Fruit fly (Drosophila melanogaster) whole organism, embryonic: ENCODE data around the gene CG14507.

Experiments used
- Antp ChIP-seq: fragments of 200-800 bp; sonication (Bioruptor generic); optimal IDR thresholded peaks from 3 replicates; lab custom pipeline; 2016; ENCODE audit warnings: missing biosample characterization, missing genetic modification characterization
- Atf6 ChIP-seq: fragments of 200-800 bp; sonication (Bioruptor generic); IDR thresholded peaks from 2 replicates; pipeline ENCODE4 v1.3.6; 2022; ENCODE audit warnings: missing biosample characterization, missing genetic modification characterization
- Bgb ChIP-seq: fragments of 200-800 bp; sonication (Bioruptor generic); IDR thresholded peaks from 2 replicates; pipeline ENCODE4 v1.3.6; 2022; ENCODE audit warnings: missing biosample characterization, missing genetic modification characterization; ENCODE audit not compliant: partially characterized antibody
- CG10267 ChIP-seq: fragments of 200-800 bp; sonication (Bioruptor generic); optimal IDR thresholded peaks from 2 replicates; lab custom pipeline; 2018; ENCODE audit warnings: missing biosample characterization, mild to moderate bottlenecking, missing genetic modification characterization, moderate library complexity
- CG10565 ChIP-seq: fragments of 200-800 bp; sonication (Bioruptor generic); optimal IDR thresholded peaks from 3 replicates; lab custom pipeline; 2016; ENCODE audit warnings: missing biosample characterization, mild to moderate bottlenecking, missing genetic modification characterization
- CG10979 ChIP-seq: fragments of 200-800 bp; sonication (Bioruptor generic); optimal IDR thresholded peaks from 2 replicates; lab custom pipeline; 2018; ENCODE audit warnings: missing biosample characterization, mild to moderate bottlenecking, missing genetic modification characterization, moderate library complexity
- CG13123 ChIP-seq: fragments of 200-800 bp; sonication (Bioruptor generic); optimal IDR thresholded peaks from 2 replicates; lab custom pipeline; 2016; ENCODE audit warnings: missing biosample characterization, missing genetic modification characterization
- CG13424 ChIP-seq: fragments of 200-800 bp; sonication (Bioruptor generic); optimal IDR thresholded peaks from 2 replicates; lab custom pipeline; 2019; ENCODE audit warnings: missing biosample characterization, mild to moderate bottlenecking, missing genetic modification characterization, moderate library complexity
- CG14014 ChIP-seq: fragments of 200-800 bp; sonication (Bioruptor generic); IDR thresholded peaks from 2 replicates; pipeline ENCODE4 v1.3.6; 2022; ENCODE audit warnings: missing biosample characterization, missing genetic modification characterization
- CG16813 ChIP-seq: fragments of 200-800 bp; sonication (Bioruptor generic); IDR thresholded peaks from 3 replicates; pipeline ENCODE4 v1.3.6; 2022; ENCODE audit warnings: missing biosample characterization, missing genetic modification characterization; ENCODE audit not compliant: partially characterized antibody
- CG31388 ChIP-seq: fragments of 200-800 bp; sonication (Bioruptor generic); optimal IDR thresholded peaks from 2 replicates; lab custom pipeline; 2016; ENCODE audit warnings: missing biosample characterization, missing genetic modification characterization
- CG3163 ChIP-seq: fragments of 200-800 bp; sonication (Bioruptor generic); optimal IDR thresholded peaks from 3 replicates; lab custom pipeline; 2016; ENCODE audit warnings: missing biosample characterization, missing genetic modification characterization
- CG34422 ChIP-seq: fragments of 200-800 bp; sonication (Bioruptor generic); IDR thresholded peaks from 3 replicates; pipeline ENCODE4 v1.3.6; 2022; ENCODE audit warnings: missing biosample characterization, missing genetic modification characterization
- CG3847 ChIP-seq: fragments of 200-800 bp; sonication (Bioruptor generic); IDR thresholded peaks from 2 replicates; pipeline ENCODE4 v1.3.6; 2022; ENCODE audit warnings: missing biosample characterization, missing genetic modification characterization
- CG4404 ChIP-seq: fragments of 200-800 bp; sonication (Bioruptor generic); IDR thresholded peaks from 2 replicates; pipeline ENCODE4 v1.3.6; 2022; ENCODE audit warnings: missing biosample characterization, missing genetic modification characterization
- CG4424 ChIP-seq: fragments of 200-800 bp; sonication (Bioruptor generic); optimal IDR thresholded peaks from 3 replicates; lab custom pipeline; 2016; ENCODE audit warnings: missing biosample characterization, missing genetic modification characterization
- CG6813 ChIP-seq: fragments of 200-800 bp; sonication (Bioruptor generic); optimal IDR thresholded peaks from 2 replicates; lab custom pipeline; 2017; ENCODE audit warnings: missing biosample characterization, missing genetic modification characterization, mild to moderate bottlenecking, moderate library complexity, missing genetic modification reagents
- CG7963 ChIP-seq: fragments of 200-800 bp; sonication (Bioruptor generic); IDR thresholded peaks from 3 replicates; pipeline ENCODE4 v1.3.6; 2022; ENCODE audit warnings: missing biosample characterization, missing genetic modification characterization; ENCODE audit not compliant: partially characterized antibody
- CG7987 ChIP-seq: fragments of 200-800 bp; sonication (Bioruptor generic); optimal IDR thresholded peaks from 2 replicates; lab custom pipeline; 2018; ENCODE audit warnings: missing biosample characterization, mild to moderate bottlenecking, missing genetic modification characterization, moderate library complexity
- Camta ChIP-seq: fragments of 200-800 bp; sonication (Bioruptor generic); optimal IDR thresholded peaks from 2 replicates; lab custom pipeline; 2016; ENCODE audit warnings: missing biosample characterization, missing genetic modification characterization
- D19A ChIP-seq: fragments of 200-800 bp; optimal IDR thresholded peaks from 3 replicates; lab custom pipeline; 2019; ENCODE audit warnings: missing biosample characterization, mild to moderate bottlenecking, missing genetic modification characterization, moderate library complexity
- Doc3 ChIP-seq: fragments of 200-800 bp; sonication (Bioruptor generic); IDR thresholded peaks from 3 replicates; pipeline ENCODE4 v1.3.6; 2022; ENCODE audit warnings: missing biosample characterization, missing genetic modification characterization; ENCODE audit not compliant: partially characterized antibody
- HLH3B ChIP-seq: fragments of 200-800 bp; sonication (Bioruptor generic); IDR thresholded peaks from 2 replicates; pipeline ENCODE4 v1.3.6; 2022; ENCODE audit warnings: missing biosample characterization, missing genetic modification characterization
- Hr51 ChIP-seq, 2 experiments: fragments of 200-800 bp; sonication (Bioruptor generic); optimal IDR thresholded peaks; 2 replicates in 1 of 2; 3 replicates in 1 of 2; lab custom pipeline; 2016 to 2018; ENCODE audit warnings: missing biosample characterization in 2 of 2, missing genetic modification characterization in 2 of 2, mild to moderate bottlenecking in 1 of 2, moderate library complexity in 1 of 2
- Lhr ChIP-seq: fragments of 200-800 bp; sonication (Bioruptor generic); optimal IDR thresholded peaks from 3 replicates; lab custom pipeline; 2017; ENCODE audit warnings: mild to moderate bottlenecking, missing biosample characterization, missing genetic modification reagents, missing genetic modification characterization
- MBD-R2 ChIP-seq: fragments of 200-800 bp; sonication (Bioruptor generic); IDR thresholded peaks from 2 replicates; pipeline ENCODE4 v1.3.6; 2022; ENCODE audit warnings: missing biosample characterization, missing genetic modification characterization
- MTF-1 ChIP-seq: fragments of 200-800 bp; sonication (Bioruptor generic); optimal IDR thresholded peaks from 2 replicates; lab custom pipeline; 2018; ENCODE audit warnings: missing biosample characterization, mild to moderate bottlenecking, missing genetic modification characterization, borderline replicate concordance
- Opbp ChIP-seq: fragments of 200-800 bp; sonication (Bioruptor generic); IDR thresholded peaks from 3 replicates; pipeline ENCODE4 v1.3.6; 2022; ENCODE audit warnings: missing biosample characterization, missing genetic modification characterization; ENCODE audit not compliant: partially characterized antibody
- Optix ChIP-seq: fragments of 200-800 bp; sonication (Bioruptor generic); IDR thresholded peaks from 3 replicates; pipeline ENCODE4 v1.3.6; 2022; ENCODE audit warnings: missing biosample characterization, missing genetic modification characterization
- Rfx ChIP-seq: fragments of 200-800 bp; sonication (Bioruptor generic); IDR thresholded peaks from 2 replicates; pipeline ENCODE4 v1.3.6; 2022; ENCODE audit warnings: missing biosample characterization, missing genetic modification characterization
- Scr ChIP-seq: fragments of 200-800 bp; sonication (Bioruptor generic); IDR thresholded peaks from 2 replicates; pipeline ENCODE4 v1.3.6; 2022; ENCODE audit warnings: missing biosample characterization, missing genetic modification characterization; ENCODE audit not compliant: partially characterized antibody
- Vsx1 ChIP-seq: fragments of 200-800 bp; sonication (Bioruptor generic); optimal IDR thresholded peaks from 2 replicates; lab custom pipeline; 2017; ENCODE audit warnings: missing biosample characterization, mild to moderate bottlenecking, missing genetic modification characterization, missing genetic modification reagents
- ato ChIP-seq: fragments of 200-800 bp; sonication (Bioruptor generic); IDR thresholded peaks from 2 replicates; pipeline ENCODE4 v1.3.6; 2022; ENCODE audit warnings: missing biosample characterization, missing genetic modification characterization; ENCODE audit not compliant: partially characterized antibody
- bowl ChIP-seq: fragments of 200-800 bp; sonication (Bioruptor generic); IDR thresholded peaks from 2 replicates; pipeline ENCODE4 v1.3.6; 2022; ENCODE audit warnings: missing biosample characterization, missing genetic modification characterization
- cad ChIP-seq: fragments of >200 bp; optimal IDR thresholded peaks from 2 replicates; lab custom pipeline; 2017; ENCODE audit warnings: missing biosample characterization, missing genetic modification characterization
- chif ChIP-seq, 2 experiments: fragments of 200-800 bp; sonication (Bioruptor generic); optimal IDR thresholded peaks; 3 replicates each; lab custom pipeline; 2016; ENCODE audit warnings: missing biosample characterization in 2 of 2, missing genetic modification characterization in 2 of 2
- chinmo ChIP-seq: fragments of 200-800 bp; sonication (Bioruptor generic); IDR thresholded peaks from 4 replicates; pipeline ENCODE4 v1.3.6; 2022; ENCODE audit warnings: missing biosample characterization, missing genetic modification characterization; ENCODE audit not compliant: partially characterized antibody
- dimm ChIP-seq: fragments of 200-800 bp; sonication (Bioruptor generic); IDR thresholded peaks from 2 replicates; pipeline ENCODE4 v1.3.6; 2022; ENCODE audit warnings: missing biosample characterization, missing genetic modification characterization
- eve ChIP-seq, 2 experiments: fragments of >200 bp; optimal IDR thresholded peaks; 2 replicates each; lab custom pipeline; 2017; ENCODE audit warnings: missing biosample characterization in 2 of 2, missing genetic modification characterization in 2 of 2
- gsb-n ChIP-seq: fragments of 200-800 bp; sonication (Bioruptor generic); optimal IDR thresholded peaks from 3 replicates; lab custom pipeline; 2018; ENCODE audit warnings: missing biosample characterization, mild to moderate bottlenecking, missing genetic modification characterization
- hb ChIP-seq: fragments of 200-800 bp; sonication (Bioruptor generic); IDR thresholded peaks from 3 replicates; pipeline ENCODE4 v1.3.6; 2022; ENCODE audit warnings: missing biosample characterization, missing genetic modification characterization; ENCODE audit not compliant: partially characterized antibody
- hkb ChIP-seq, 2 experiments: fragments of 200-800 bp in 1 of 2; fragments of >200 bp in 1 of 2; sonication (Bioruptor generic) in 1 of 2; IDR thresholded peaks in 1 of 2; optimal IDR thresholded peaks in 1 of 2; 2 replicates each; pipeline versions ENCODE4 v1.3.6 to Lab custom; 2017 to 2022; ENCODE audit warnings: missing biosample characterization in 1 of 2, missing genetic modification characterization in 1 of 2
- insv ChIP-seq, 2 experiments: fragments of 200-800 bp; sonication (Bioruptor generic); optimal IDR thresholded peaks; 3 replicates each; lab custom pipeline; 2016 to 2018; ENCODE audit warnings: missing biosample characterization in 2 of 2, missing genetic modification characterization in 2 of 2
- jing ChIP-seq: fragments of 200-800 bp; sonication (Bioruptor generic); optimal IDR thresholded peaks from 2 replicates; lab custom pipeline; 2018; ENCODE audit warnings: missing biosample characterization, mild to moderate bottlenecking, missing genetic modification characterization
- knrl ChIP-seq: fragments of 200-800 bp; sonication (Bioruptor generic); IDR thresholded peaks from 3 replicates; pipeline ENCODE4 v1.3.6; 2022; ENCODE audit warnings: missing biosample characterization, missing genetic modification characterization; ENCODE audit not compliant: partially characterized antibody
- lmd ChIP-seq: fragments of 200-800 bp; sonication (Bioruptor generic); IDR thresholded peaks from 2 replicates; pipeline ENCODE4 v1.3.6; 2022; ENCODE audit warnings: missing biosample characterization, missing genetic modification characterization
- nerfin-1 ChIP-seq: fragments of 200-800 bp; sonication (Bioruptor generic); optimal IDR thresholded peaks from 3 replicates; lab custom pipeline; 2019; ENCODE audit warnings: missing biosample characterization, mild to moderate bottlenecking, missing genetic modification characterization, moderate library complexity
- rib ChIP-seq: fragments of 200-800 bp; sonication (Bioruptor generic); IDR thresholded peaks from 2 replicates; pipeline ENCODE4 v1.3.6; 2022; ENCODE audit warnings: missing biosample characterization, missing genetic modification characterization

CG14507 gene

DNA sequence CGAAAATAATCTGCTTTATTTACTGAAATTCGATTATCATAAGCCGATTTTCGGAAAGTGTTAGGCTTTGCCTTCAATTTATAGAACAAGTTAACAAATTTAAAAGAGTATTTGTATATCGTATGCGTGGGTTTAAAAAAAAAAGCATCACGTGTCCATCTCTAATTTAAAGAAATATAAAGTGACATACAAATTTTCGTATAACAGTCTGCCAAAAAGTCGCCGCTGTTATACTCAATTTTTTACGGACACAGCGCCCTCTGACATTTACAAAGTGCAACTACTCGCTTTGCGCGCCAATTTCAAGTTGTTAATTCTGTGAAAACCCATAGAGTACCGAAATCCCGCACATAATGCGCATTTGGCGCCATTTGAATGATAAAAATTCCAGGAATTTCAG lies 23.9 kb upstream of the CG14507 start (continued):
- TF ChIP-seq CG7987 (GFP tag; lab: Kevin White, UChicago) (peak; percentile 7), D19A (tag; lab: Kevin White, UChicago) (peak; percentile 78), CG13123 (GFP tag; lab: Kevin White, UChicago) (no peak), Bgb (peak; percentile 72), CG10565 (GFP tag; lab: Kevin White, UChicago) (no peak), Scr (peak; percentile 81), CG10267 (tag; lab: Kevin White, UChicago) (peak; percentile 27), chif (GFP tag; optimal IDR thresholded peaks at IDR 0.05; lab: Kevin White, UChicago) (peak in 1 of 2 experiments; percentile 27), Vsx1 (GFP tag; lab: Kevin White, UChicago) (no peak), Lhr (peak; percentile 15), CG16813 (GFP tag; lab: Robert Waterston, UW) (peak; percentile 68), Antp (peak; percentile 1), CG14014 (0 out of 2 replicates have a peak, but pooled peaks have one; percentile 27), MBD-R2 (peak; percentile 18; the same call in 1 of the 2 replicates), nerfin-1 (tag; lab: Kevin White, UChicago) (peak; percentile 35), chinmo (GFP tag; lab: Robert Waterston, UW) (peak; percentile 71; the same call in 2 of the 4 replicates), insv (GFP tag; optimal IDR thresholded peaks at IDR 0.05; lab: Kevin White, UChicago) (peak in 1 of 2 experiments; percentile 5), CG3847 (GFP tag; lab: Robert Waterston, UW) (0 out of 2 replicates have a peak, but pooled peaks have one; percentile 26), CG31388 (GFP tag; lab: Kevin White, UChicago) (no peak), rib (peak; percentile 55; the same call in 1 of the 2 replicates), hb (GFP tag; lab: Robert Waterston, UW) (0 out of 3 replicates have a peak, but pooled peaks have one; percentile 36), Camta (GFP tag; lab: Kevin White, UChicago) (peak; percentile 33), CG3163 (GFP tag; lab: Kevin White, UChicago) (no peak), Opbp (peak; percentile 81), bowl (GFP tag; lab: Robert Waterston, UW) (no peak), MTF-1 (peak; percentile 31), Hr51 (GFP tag; optimal IDR thresholded peaks at IDR 0.05; lab: Kevin White, UChicago) (peak in 1 of 2 experiments; percentile 7), CG13424 (tag; lab: Kevin White, UChicago) (no peak), HLH3B (GFP tag; lab: Robert Waterston, UW) (0 out of 2 replicates have a peak, but pooled peaks have one; percentile 5), Rfx (GFP tag; lab: Robert Waterston, UW) (peak; percentile 49), lmd (GFP tag; lab: Robert Waterston, UW) (no peak; the same call in 1 of the 2 replicates), gsb-n (tag; lab: Kevin White, UChicago) (peak; percentile 41), CG6813 (GFP tag; lab: Kevin White, UChicago) (no peak), CG7963 (GFP tag; lab: Robert Waterston, UW) (0 out of 3 replicates have a peak, but pooled peaks have one; percentile 45), Optix (GFP tag; lab: Robert Waterston, UW) (no peak), CG4424 (GFP tag; lab: Kevin White, UChicago) (no peak), CG34422 (GFP tag; lab: Robert Waterston, UW) (peak; percentile 53; the same call in 1 of the 3 replicates), Atf6 (GFP tag; lab: Robert Waterston, UW) (no peak), hkb (optimal IDR thresholded peaks at IDR 0.05; lab: Kevin White, UChicago) (no peak), hkb (GFP tag; IDR thresholded peaks at IDR 0.05; lab: Robert Waterston, UW) (peak; percentile 31; the same call in 1 of the 2 replicates), CG4404 (GFP tag; lab: Robert Waterston, UW) (no peak), cad (GFP tag; lab: Kevin White, UChicago) (no peak), Doc3 (GFP tag; lab: Robert Waterston, UW) (peak; percentile 89), dimm (GFP tag; lab: Robert Waterston, UW) (no peak), eve (GFP tag; optimal IDR thresholded peaks at IDR 0.05; lab: Kevin White, UChicago) (no peak), jing (no peak), ato (GFP tag; lab: Robert Waterston, UW) (0 out of 2 replicates have a peak, but pooled peaks have one; percentile 53), knrl (GFP tag; lab: Robert Waterston, UW) (peak; percentile 79), CG10979 (tag; lab: Kevin White, UChicago) (peak; percentile 8)
